Worm (Caenorhabditis elegans) whole organism, L4/young adult: ENCODE results near the gene gpd-2.

Source experiments
- W03F9.2 ChIP-seq: fragments of 150-350 bp; optimal IDR thresholded peaks from 2 replicates; lab custom pipeline; 2014; ENCODE audit warnings: missing biosample characterization, missing genetic modification characterization
- dao-5 ChIP-seq: sonication (generic microtip); optimal IDR thresholded peaks from 2 replicates; lab custom pipeline; 2016; ENCODE audit warnings: missing genotype, missing genetic modification characterization, moderate library complexity, missing compliant biosample characterization

DNA sequence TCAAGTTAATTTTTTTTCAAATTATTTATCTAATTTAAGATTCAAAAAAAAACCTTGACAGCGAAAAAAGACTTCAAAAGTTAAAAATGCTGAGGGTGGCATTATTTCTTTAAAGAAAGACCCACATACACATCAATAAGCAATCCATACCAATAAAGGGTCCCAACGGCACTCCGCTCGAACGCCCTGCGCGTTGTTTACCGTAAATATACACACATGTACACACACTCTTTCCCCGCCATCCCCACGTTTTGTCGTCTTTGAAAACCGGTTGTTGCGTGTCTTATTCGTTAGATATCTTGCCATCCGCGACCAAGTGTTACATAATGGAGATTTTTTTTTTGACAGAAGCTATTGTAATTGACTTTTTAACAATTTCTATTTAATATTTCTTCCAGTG is 45.1 kb upstream of the gpd-2 start, which contains the start of gene gcc-1:
- TF ChIP-seq dao-5 (tag; lab: Kevin White, UChicago), result no peak
- TF ChIP-seq W03F9.2 (tag; lab: Kevin White, UChicago), result no peak
